Fruit fly (Drosophila melanogaster) whole organism, embryonic: ENCODE data around the gene Gnpat.

Experiments
- Abd-B ChIP-seq: fragments of 200-800 bp; sonication (Bioruptor generic); optimal IDR thresholded peaks from 2 replicates; lab custom pipeline; 2018; ENCODE audit warnings: missing biosample characterization, mild to moderate bottlenecking, missing genetic modification characterization, moderate library complexity
- Atf6 ChIP-seq: fragments of 200-800 bp; sonication (Bioruptor generic); IDR thresholded peaks from 2 replicates; pipeline ENCODE4 v1.3.6; 2022; ENCODE audit warnings: missing biosample characterization, missing genetic modification characterization
- CG11504 ChIP-seq: fragments of 200-800 bp; sonication (Bioruptor generic); optimal IDR thresholded peaks from 3 replicates; lab custom pipeline; 2019; ENCODE audit warnings: missing biosample characterization, mild to moderate bottlenecking, missing genetic modification characterization, moderate library complexity
- CG12391 ChIP-seq: fragments of 200-800 bp; sonication (Bioruptor generic); optimal IDR thresholded peaks from 3 replicates; lab custom pipeline; 2018; ENCODE audit warnings: missing biosample characterization, mild to moderate bottlenecking, missing genetic modification characterization, moderate library complexity
- CG15011 ChIP-seq: fragments of 200-800 bp; sonication (Bioruptor generic); optimal IDR thresholded peaks from 3 replicates; lab custom pipeline; 2018; ENCODE audit warnings: missing biosample characterization, mild to moderate bottlenecking, missing genetic modification characterization
- CG1529 ChIP-seq: fragments of 200-800 bp; sonication (Bioruptor generic); optimal IDR thresholded peaks from 3 replicates; lab custom pipeline; 2018; ENCODE audit warnings: missing biosample characterization, missing genetic modification characterization
- CG15696 ChIP-seq: fragments of 200-800 bp; sonication (Bioruptor generic); optimal IDR thresholded peaks from 2 replicates; lab custom pipeline; 2019; ENCODE audit warnings: missing biosample characterization, mild to moderate bottlenecking, missing genetic modification characterization, moderate library complexity
- CG1603 ChIP-seq: fragments of 200-800 bp; sonication (Bioruptor generic); optimal IDR thresholded peaks from 2 replicates; lab custom pipeline; 2019; ENCODE audit warnings: missing biosample characterization, mild to moderate bottlenecking, missing genetic modification characterization, moderate library complexity
- CG2129 ChIP-seq: fragments of 200-800 bp; sonication (Bioruptor generic); IDR thresholded peaks from 2 replicates; pipeline ENCODE4 v1.3.6; 2022; ENCODE audit warnings: missing biosample characterization, missing genetic modification characterization; ENCODE audit not compliant: partially characterized antibody
- CG33213 ChIP-seq: fragments of 200-800 bp; sonication (Bioruptor generic); optimal IDR thresholded peaks from 3 replicates; lab custom pipeline; 2016; ENCODE audit warnings: missing biosample characterization, missing genetic modification characterization
- CG3407 ChIP-seq: fragments of 200-800 bp; sonication (Bioruptor generic); optimal IDR thresholded peaks from 2 replicates; lab custom pipeline; 2018; ENCODE audit warnings: missing biosample characterization, mild to moderate bottlenecking, missing genetic modification characterization
- CG42726 ChIP-seq: fragments of 200-800 bp; sonication (Bioruptor generic); IDR thresholded peaks from 2 replicates; pipeline ENCODE4 v1.3.6; 2022; ENCODE audit warnings: missing biosample characterization, missing genetic modification characterization; ENCODE audit not compliant: partially characterized antibody
- CG4282 ChIP-seq: fragments of 200-800 bp; sonication (Bioruptor generic); optimal IDR thresholded peaks from 2 replicates; lab custom pipeline; 2016; ENCODE audit warnings: missing biosample characterization, missing genetic modification characterization
- CG6254 ChIP-seq: fragments of 200-800 bp; sonication (Bioruptor generic); optimal IDR thresholded peaks from 3 replicates; lab custom pipeline; 2017; ENCODE audit warnings: mild to moderate bottlenecking, missing biosample characterization, missing genetic modification reagents, missing genetic modification characterization
- CG6654 ChIP-seq: fragments of 200-800 bp; sonication (Bioruptor generic); optimal IDR thresholded peaks from 2 replicates; lab custom pipeline; 2017; ENCODE audit warnings: missing biosample characterization, mild to moderate bottlenecking, missing genetic modification characterization
- CG6683 ChIP-seq: fragments of 200-800 bp; sonication (Bioruptor generic); optimal IDR thresholded peaks from 2 replicates; lab custom pipeline; 2017; ENCODE audit warnings: missing biosample characterization, mild to moderate bottlenecking, missing genetic modification characterization, missing genetic modification reagents
- CG7556 ChIP-seq: fragments of 200-800 bp; sonication (Bioruptor generic); optimal IDR thresholded peaks from 2 replicates; lab custom pipeline; 2017; ENCODE audit warnings: missing biosample characterization, mild to moderate bottlenecking, missing genetic modification characterization
- CG8290 ChIP-seq, 3 experiments: fragments of 200-800 bp; sonication (Bioruptor generic); optimal IDR thresholded peaks; 2 replicates each; lab custom pipeline; 2016 to 2019; ENCODE audit warnings: missing biosample characterization in 3 of 3, missing genetic modification characterization in 3 of 3, mild to moderate bottlenecking in 2 of 3, moderate library complexity in 1 of 3
- CG8924 ChIP-seq: fragments of 200-800 bp; optimal IDR thresholded peaks from 3 replicates; lab custom pipeline; 2019; ENCODE audit warnings: missing biosample characterization, mild to moderate bottlenecking, missing genetic modification characterization, moderate library complexity
- CG9817 ChIP-seq: fragments of 200-800 bp; sonication (Bioruptor generic); optimal IDR thresholded peaks from 2 replicates; lab custom pipeline; 2018; ENCODE audit warnings: missing biosample characterization, mild to moderate bottlenecking, missing genetic modification characterization, moderate library complexity
- CG9876 ChIP-seq: fragments of 200-800 bp; sonication (Bioruptor generic); optimal IDR thresholded peaks from 2 replicates; lab custom pipeline; 2016; ENCODE audit warnings: missing biosample characterization, missing genetic modification characterization
- D19B ChIP-seq: fragments of 200-800 bp; sonication (Bioruptor generic); optimal IDR thresholded peaks from 2 replicates; lab custom pipeline; 2017; ENCODE audit warnings: missing biosample characterization, mild to moderate bottlenecking, missing genetic modification characterization
- Dfd ChIP-seq, 2 experiments: fragments of >200 bp; optimal IDR thresholded peaks; 2 replicates each; lab custom pipeline; 2017; ENCODE audit warnings: missing biosample characterization in 2 of 2, missing genetic modification characterization in 2 of 2
- E2f1 ChIP-seq: fragments of 200-800 bp; sonication (Bioruptor generic); IDR thresholded peaks from 2 replicates; pipeline ENCODE4 v1.3.6; 2022; ENCODE audit warnings: missing biosample characterization, missing genetic modification characterization
- Jarid2 ChIP-seq: fragments of 200-800 bp; sonication (Bioruptor generic); optimal IDR thresholded peaks from 3 replicates; lab custom pipeline; 2017; ENCODE audit warnings: mild to moderate bottlenecking, missing biosample characterization, missing genetic modification reagents, missing genetic modification characterization
- Meics ChIP-seq: fragments of 200-800 bp; sonication (Bioruptor generic); optimal IDR thresholded peaks from 2 replicates; lab custom pipeline; 2017; ENCODE audit warnings: missing biosample characterization, mild to moderate bottlenecking, missing genetic modification characterization
- NC2β ChIP-seq: fragments of 200-800 bp; sonication (Bioruptor generic); optimal IDR thresholded peaks from 2 replicates; lab custom pipeline; 2016; ENCODE audit warnings: missing biosample characterization, missing genetic modification characterization
- NFAT ChIP-seq: fragments of 200-800 bp; sonication (Bioruptor generic); IDR thresholded peaks from 2 replicates; pipeline ENCODE4 v1.3.6; 2022; ENCODE audit warnings: missing biosample characterization, missing genetic modification characterization
- Nf-YB ChIP-seq: fragments of 200-800 bp; sonication (Bioruptor generic); optimal IDR thresholded peaks from 3 replicates; lab custom pipeline; 2019; ENCODE audit warnings: missing biosample characterization, mild to moderate bottlenecking, missing genetic modification characterization, moderate library complexity
- Nf-YC ChIP-seq: fragments of 200-800 bp; optimal IDR thresholded peaks from 3 replicates; lab custom pipeline; 2019; ENCODE audit warnings: missing biosample characterization, mild to moderate bottlenecking, missing genetic modification characterization, moderate library complexity
- Poxn ChIP-seq: fragments of 200-800 bp; sonication (Bioruptor generic); IDR thresholded peaks from 2 replicates; pipeline ENCODE4 v1.3.6; 2022; ENCODE audit warnings: missing biosample characterization, missing genetic modification characterization
- Sin3A ChIP-seq: fragments of >200 bp; optimal IDR thresholded peaks from 2 replicates; lab custom pipeline; 2018
- Six4 ChIP-seq: fragments of 200-800 bp; sonication (Bioruptor generic); optimal IDR thresholded peaks from 2 replicates; lab custom pipeline; 2016; ENCODE audit warnings: missing biosample characterization, missing genetic modification characterization
- bab2 ChIP-seq: fragments of 200-800 bp; sonication (Bioruptor generic); optimal IDR thresholded peaks from 2 replicates; lab custom pipeline; 2016; ENCODE audit warnings: missing biosample characterization, missing genetic modification characterization
- cg ChIP-seq: fragments of 200-800 bp; sonication (Bioruptor generic); optimal IDR thresholded peaks from 3 replicates; lab custom pipeline; 2019; ENCODE audit warnings: missing biosample characterization, mild to moderate bottlenecking, missing genetic modification characterization, moderate library complexity
- chinmo ChIP-seq: fragments of 200-800 bp; sonication (Bioruptor generic); IDR thresholded peaks from 4 replicates; pipeline ENCODE4 v1.3.6; 2022; ENCODE audit warnings: missing biosample characterization, missing genetic modification characterization; ENCODE audit not compliant: partially characterized antibody
- exex ChIP-seq: fragments of 200-800 bp; sonication (Bioruptor generic); optimal IDR thresholded peaks from 4 replicates; lab custom pipeline; 2018; ENCODE audit warnings: missing biosample characterization, mild to moderate bottlenecking, missing genetic modification characterization, moderate library complexity
- gem ChIP-seq: fragments of 200-800 bp; sonication (Bioruptor generic); optimal IDR thresholded peaks from 2 replicates; lab custom pipeline; 2019; ENCODE audit warnings: missing biosample characterization, mild to moderate bottlenecking, missing genetic modification characterization, moderate library complexity
- gsb-n ChIP-seq: fragments of 200-800 bp; sonication (Bioruptor generic); optimal IDR thresholded peaks from 3 replicates; lab custom pipeline; 2018; ENCODE audit warnings: missing biosample characterization, mild to moderate bottlenecking, missing genetic modification characterization
- lbe ChIP-seq: fragments of 200-800 bp; sonication (Bioruptor generic); optimal IDR thresholded peaks from 2 replicates; lab custom pipeline; 2016; ENCODE audit warnings: missing biosample characterization, mild to moderate bottlenecking, missing genetic modification characterization
- lilli ChIP-seq: fragments of 200-800 bp; sonication (Bioruptor generic); optimal IDR thresholded peaks from 3 replicates; lab custom pipeline; 2016; ENCODE audit warnings: missing biosample characterization, missing genetic modification characterization
- pan ChIP-seq, 4 experiments: fragments of >200 bp in 3 of 4; fragments of 200-800 bp in 1 of 4; sonication (Bioruptor generic) in 1 of 4; optimal IDR thresholded peaks in 3 of 4; IDR thresholded peaks in 1 of 4; 2 replicates each; pipeline versions ENCODE4 v1.3.6 to Lab custom; 2017 to 2022; ENCODE audit warnings: missing biosample characterization in 2 of 4, missing genetic modification characterization in 2 of 4, mixed read lengths in 1 of 4
- row ChIP-seq: fragments of 200-800 bp; sonication (Bioruptor generic); IDR thresholded peaks from 3 replicates; pipeline ENCODE4 v1.3.6; 2022; ENCODE audit warnings: missing biosample characterization, missing genetic modification characterization
- sug ChIP-seq: fragments of 200-800 bp; optimal IDR thresholded peaks from 2 replicates; lab custom pipeline; 2019; ENCODE audit warnings: missing biosample characterization, mild to moderate bottlenecking, missing genetic modification characterization, moderate library complexity
- tio ChIP-seq: fragments of 200-800 bp; sonication (Bioruptor generic); optimal IDR thresholded peaks from 2 replicates; lab custom pipeline; 2017; ENCODE audit warnings: missing biosample characterization, missing genetic modification characterization, inconsistent platforms
- tna ChIP-seq: fragments of 200-800 bp; sonication (Bioruptor generic); IDR thresholded peaks from 2 replicates; pipeline ENCODE4 v1.3.6; 2022; ENCODE audit warnings: missing biosample characterization, missing genetic modification characterization; ENCODE audit not compliant: partially characterized antibody
- unc-4 ChIP-seq: fragments of 200-800 bp; sonication (Bioruptor generic); IDR thresholded peaks from 2 replicates; pipeline ENCODE4 v1.3.6; 2022; ENCODE audit warnings: missing biosample characterization, missing genetic modification characterization; ENCODE audit not compliant: partially characterized antibody
- vvl ChIP-seq: fragments of 200-800 bp; sonication (Bioruptor generic); IDR thresholded peaks from 2 replicates; pipeline ENCODE4 v1.3.6; 2022; ENCODE audit warnings: missing biosample characterization, missing genetic modification characterization
- wdn ChIP-seq: fragments of 200-800 bp; sonication (Bioruptor generic); IDR thresholded peaks from 2 replicates; pipeline ENCODE4 v1.3.6; 2022; ENCODE audit warnings: missing biosample characterization, missing genetic modification characterization

Gnpat gene

DNA sequence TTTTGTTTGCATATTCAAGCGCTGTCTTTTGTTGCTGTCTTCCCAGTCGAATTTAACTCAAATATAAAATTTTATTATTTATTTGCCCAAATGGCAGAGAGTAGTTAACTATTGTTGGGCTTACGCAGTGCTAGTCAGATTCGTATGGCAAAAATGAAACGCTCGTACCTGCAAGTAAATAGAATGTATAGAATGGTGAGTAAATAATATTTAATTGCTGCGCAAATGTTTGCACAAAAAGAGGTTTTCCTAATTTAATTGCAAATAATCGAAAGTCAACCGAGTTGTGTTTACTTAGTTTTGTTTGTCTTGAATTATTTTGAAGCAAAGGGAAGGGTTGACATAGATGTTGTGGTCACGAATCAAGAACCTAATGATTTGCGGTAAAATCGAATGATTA, 42.0 kb downstream of the Gnpat start (continued):
- TF ChIP-seq lbe (GFP tag; lab: Kevin White, UChicago) (no peak), Meics (peak; percentile 9), CG42726 (GFP tag; lab: Robert Waterston, UW) (no peak), Jarid2 (GFP tag; lab: Kevin White, UChicago) (peak; percentile 26), gsb-n (tag; lab: Kevin White, UChicago) (no peak), CG9817 (tag; lab: Kevin White, UChicago) (no peak), Nf-YB (GFP tag; lab: Kevin White, UChicago) (no peak), CG3407 (GFP tag; lab: Kevin White, UChicago) (no peak), cg (GFP tag; lab: Kevin White, UChicago) (no peak), CG6254 (GFP tag; lab: Kevin White, UChicago) (no peak), exex (tag; lab: Kevin White, UChicago) (peak; percentile 12), Atf6 (GFP tag; lab: Robert Waterston, UW) (0 out of 2 replicates have a peak, but pooled peaks have one; percentile 36), CG2129 (GFP tag; lab: Robert Waterston, UW) (no peak), CG9876 (no peak), CG11504 (tag; lab: Kevin White, UChicago) (peak; percentile 17), Sin3A (no peak), D19B (GFP tag; lab: Kevin White, UChicago) (peak; percentile 11), Nf-YC (tag; lab: Kevin White, UChicago) (no peak), NFAT (GFP tag; lab: Robert Waterston, UW) (no peak), CG7556 (GFP tag; lab: Kevin White, UChicago) (no peak), CG15011 (GFP tag; lab: Kevin White, UChicago) (peak; percentile 28), CG33213 (GFP tag; lab: Kevin White, UChicago) (no peak)
- TF ChIP-seq, all 482 proteins: peak for 31

DNA sequence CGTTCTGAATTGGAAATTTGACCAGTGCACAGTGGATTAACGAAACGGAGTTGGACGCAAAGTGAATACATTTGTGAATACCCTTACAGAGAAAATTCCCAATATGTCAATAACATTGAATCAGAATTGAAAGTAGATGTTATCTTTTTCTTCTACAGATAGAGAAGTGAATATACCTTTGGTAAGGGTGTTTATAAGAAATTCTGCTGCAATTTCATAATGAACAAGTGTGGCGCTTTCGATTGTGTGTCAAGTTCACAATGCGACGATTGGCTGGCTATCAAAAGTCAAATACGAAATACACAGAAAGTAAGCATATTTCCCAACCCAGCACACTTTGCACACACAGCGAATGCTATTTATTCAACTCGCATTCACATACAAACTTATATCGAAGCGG, 42.4 kb downstream of the Gnpat start:
- peak; percentile 19 for TF ChIP-seq CG1603 (tag; lab: Kevin White, UChicago)
- no peak for TF ChIP-seq NC2β (GFP tag; lab: Kevin White, UChicago)
- 0 out of 4 replicates have a peak, but pooled peaks have one; percentile 12 for TF ChIP-seq chinmo (GFP tag; lab: Robert Waterston, UW)
- no peak for TF ChIP-seq bab2 (GFP tag; lab: Kevin White, UChicago)
- no peak for TF ChIP-seq Six4 (GFP tag; lab: Kevin White, UChicago)
- no peak for TF ChIP-seq Dfd (GFP tag; optimal IDR thresholded peaks at IDR 0.05; lab: Kevin White, UChicago)
- no peak for TF ChIP-seq CG12391 (tag; lab: Kevin White, UChicago)
- no peak for TF ChIP-seq CG4282 (GFP tag; lab: Kevin White, UChicago)
- no peak for TF ChIP-seq unc-4
- no peak for TF ChIP-seq CG6683 (GFP tag; lab: Kevin White, UChicago)
- peak; percentile 0 for TF ChIP-seq gem
- no peak for TF ChIP-seq Poxn (GFP tag; lab: Robert Waterston, UW)
- TF ChIP-seq CG15696: no peak
- no peak for TF ChIP-seq E2f1 (GFP tag; lab: Robert Waterston, UW)
- no peak for TF ChIP-seq pan (optimal IDR thresholded peaks at IDR 0.05; lab: Kevin White, UChicago)
- peak in 1 of 2 experiments; percentile 34 for TF ChIP-seq pan (GFP tag; optimal IDR thresholded peaks at IDR 0.05 in 1 of 2, IDR thresholded peaks at IDR 0.05 in 1 of 2)
- TF ChIP-seq tna (GFP tag; lab: Robert Waterston, UW): no peak
- TF ChIP-seq wdn (GFP tag; lab: Robert Waterston, UW): no peak
- TF ChIP-seq tio (GFP tag; lab: Kevin White, UChicago): no peak
- TF ChIP-seq row: 0 out of 3 replicates have a peak, but pooled peaks have one; percentile 28
- no peak for TF ChIP-seq CG1529 (GFP tag; lab: Kevin White, UChicago)
- no peak for TF ChIP-seq Abd-B (GFP tag; lab: Kevin White, UChicago)
- no peak for TF ChIP-seq lilli
- TF ChIP-seq CG8924 (tag; lab: Kevin White, UChicago): no peak
- no peak for TF ChIP-seq Meics
- TF ChIP-seq CG6654: no peak
- no peak for TF ChIP-seq CG8290 (GFP tag; optimal IDR thresholded peaks at IDR 0.05; lab: Kevin White, UChicago)
- TF ChIP-seq CG8290 (tag; optimal IDR thresholded peaks at IDR 0.05; lab: Kevin White, UChicago): no peak
- TF ChIP-seq vvl: peak; percentile 21; the same call in 1 of the 2 replicates
- no peak for TF ChIP-seq sug (tag; lab: Kevin White, UChicago)
